Worm (Caenorhabditis elegans) whole organism, early embryonic: Measurements from ENCODE around the gene best-19.

Source experiments
- F13C5.2 ChIP-seq: sonication (generic microtip); optimal IDR thresholded peaks from 2 replicates; lab custom pipeline; 2017; ENCODE audit warnings: mild to moderate bottlenecking, missing genetic modification characterization, inconsistent platforms, missing compliant biosample characterization
- aly-1 ChIP-seq: sonication (generic microtip); optimal IDR thresholded peaks from 2 replicates; lab custom pipeline; 2016; ENCODE audit warnings: missing genetic modification characterization, missing compliant biosample characterization
- ama-1 ChIP-seq: fragments of 150-350 bp; optimal IDR thresholded peaks from 2 replicates; lab custom pipeline; 2014
- ceh-13 ChIP-seq: fragments of 200-800 bp; sonication (Bioruptor generic); optimal IDR thresholded peaks from 2 replicates; lab custom pipeline; 2018; ENCODE audit warnings: mild to moderate bottlenecking, missing genetic modification characterization, missing compliant biosample characterization
- ceh-36 ChIP-seq: sonication (generic microtip); optimal IDR thresholded peaks from 2 replicates; lab custom pipeline; 2016; ENCODE audit warnings: missing genetic modification characterization, inconsistent platforms, missing compliant biosample characterization
- flt-1 ChIP-seq: fragments of 200-800 bp; sonication (Bioruptor generic); IDR thresholded peaks from 2 replicates; pipeline ENCODE4 v1.3.6; 2022; ENCODE audit warnings: missing genetic modification characterization, missing compliant biosample characterization
- hmg-4 ChIP-seq: fragments of 200-800 bp; sonication (Bioruptor generic); optimal IDR thresholded peaks from 2 replicates; lab custom pipeline; 2018; ENCODE audit warnings: mild to moderate bottlenecking, missing genetic modification characterization, missing compliant biosample characterization
- pes-1 ChIP-seq: fragments of 200-800 bp; sonication (Bioruptor generic); IDR thresholded peaks from 2 replicates; pipeline ENCODE4 v1.3.6; 2022; ENCODE audit warnings: missing genetic modification reagents, missing genetic modification characterization, missing compliant biosample characterization
- scrt-1 ChIP-seq: fragments of 200-800 bp; sonication (Bioruptor generic); IDR thresholded peaks from 2 replicates; pipeline ENCODE4 v1.3.6; 2022; ENCODE audit warnings: missing genetic modification characterization, missing compliant biosample characterization
- tbx-37 ChIP-seq: fragments of 200-800 bp; sonication (Bioruptor generic); conservative IDR thresholded peaks from 2 replicates; pipeline ENCODE4 v1.3.6; 2022; ENCODE audit warnings: missing genetic modification reagents, missing genetic modification characterization, missing compliant biosample characterization
- tra-4 ChIP-seq: sonication (generic microtip); optimal IDR thresholded peaks from 2 replicates; lab custom pipeline; 2017; ENCODE audit warnings: missing genetic modification characterization, missing compliant biosample characterization

ce11 chrIV:293995-294700 is 10.7 kb downstream of the best-19 start:
- TF ChIP-seq ceh-13 (GFP tag; lab: Kevin White, UChicago) (no peak), aly-1 (no peak), pes-1 (GFP tag; lab: Robert Waterston, UW) (no peak), scrt-1 (GFP tag; lab: Robert Waterston, UW) (no peak), ceh-36 (tag; lab: Kevin White, UChicago) (no peak), hmg-4 (GFP tag; lab: Kevin White, UChicago) (no peak), tra-4 (tag; lab: Kevin White, UChicago) (no peak), ama-1 (lab: Kevin White, UChicago) (no peak), flt-1 (GFP tag; lab: Robert Waterston, UW) (no peak), F13C5.2 (tag; lab: Kevin White, UChicago) (no peak), tbx-37 (GFP tag; lab: Robert Waterston, UW) (no peak)
